Worm (Caenorhabditis elegans) whole organism, early embryonic: ENCODE data around the gene F01F1.2.

Experiments
- B0310.2 ChIP-seq: sonication (generic microtip); optimal IDR thresholded peaks from 2 replicates; lab custom pipeline; 2016; ENCODE audit warnings: mild to moderate bottlenecking, missing genetic modification characterization, missing compliant biosample characterization
- F13C5.2 ChIP-seq: sonication (generic microtip); optimal IDR thresholded peaks from 2 replicates; lab custom pipeline; 2017; ENCODE audit warnings: mild to moderate bottlenecking, missing genetic modification characterization, inconsistent platforms, missing compliant biosample characterization
- aly-1 ChIP-seq: sonication (generic microtip); optimal IDR thresholded peaks from 2 replicates; lab custom pipeline; 2016; ENCODE audit warnings: missing genetic modification characterization, missing compliant biosample characterization
- ama-1 ChIP-seq: fragments of 150-350 bp; optimal IDR thresholded peaks from 2 replicates; lab custom pipeline; 2014
- ceh-13 ChIP-seq: fragments of 200-800 bp; sonication (Bioruptor generic); optimal IDR thresholded peaks from 2 replicates; lab custom pipeline; 2018; ENCODE audit warnings: mild to moderate bottlenecking, missing genetic modification characterization, missing compliant biosample characterization
- ceh-36 ChIP-seq: sonication (generic microtip); optimal IDR thresholded peaks from 2 replicates; lab custom pipeline; 2016; ENCODE audit warnings: missing genetic modification characterization, inconsistent platforms, missing compliant biosample characterization
- ets-7 ChIP-seq: sonication (generic microtip); optimal IDR thresholded peaks from 2 replicates; lab custom pipeline; 2016; ENCODE audit warnings: missing genotype, missing genetic modification characterization, missing compliant biosample characterization
- flt-1 ChIP-seq: fragments of 200-800 bp; sonication (Bioruptor generic); IDR thresholded peaks from 2 replicates; pipeline ENCODE4 v1.3.6; 2022; ENCODE audit warnings: missing genetic modification characterization, missing compliant biosample characterization
- hmbx-1 ChIP-seq: sonication (generic microtip); optimal IDR thresholded peaks from 2 replicates; lab custom pipeline; 2016; ENCODE audit warnings: mild to moderate bottlenecking, missing genetic modification characterization, missing compliant biosample characterization
- hmg-4 ChIP-seq: fragments of 200-800 bp; sonication (Bioruptor generic); optimal IDR thresholded peaks from 2 replicates; lab custom pipeline; 2018; ENCODE audit warnings: mild to moderate bottlenecking, missing genetic modification characterization, missing compliant biosample characterization
- hnd-1 ChIP-seq: sonication (generic microtip); optimal IDR thresholded peaks from 2 replicates; lab custom pipeline; 2016; ENCODE audit warnings: missing genetic modification characterization, missing compliant biosample characterization
- pes-1 ChIP-seq: fragments of 200-800 bp; sonication (Bioruptor generic); IDR thresholded peaks from 2 replicates; pipeline ENCODE4 v1.3.6; 2022; ENCODE audit warnings: missing genetic modification reagents, missing genetic modification characterization, missing compliant biosample characterization
- scrt-1 ChIP-seq: fragments of 200-800 bp; sonication (Bioruptor generic); IDR thresholded peaks from 2 replicates; pipeline ENCODE4 v1.3.6; 2022; ENCODE audit warnings: missing genetic modification characterization, missing compliant biosample characterization
- sea-1 ChIP-seq: fragments of 200-800 bp; sonication (Bioruptor generic); conservative IDR thresholded peaks from 2 replicates; pipeline ENCODE4 v1.3.6; 2022; ENCODE audit warnings: missing genetic modification characterization, missing compliant biosample characterization
- tbx-11 ChIP-seq: fragments of 200-800 bp; sonication (Bioruptor generic); IDR thresholded peaks from 2 replicates; pipeline ENCODE4 v1.3.6; 2022; ENCODE audit warnings: missing genetic modification characterization, missing compliant biosample characterization
- tbx-37 ChIP-seq: fragments of 200-800 bp; sonication (Bioruptor generic); conservative IDR thresholded peaks from 2 replicates; pipeline ENCODE4 v1.3.6; 2022; ENCODE audit warnings: missing genetic modification reagents, missing genetic modification characterization, missing compliant biosample characterization
- tra-4 ChIP-seq: sonication (generic microtip); optimal IDR thresholded peaks from 2 replicates; lab custom pipeline; 2017; ENCODE audit warnings: missing genetic modification characterization, missing compliant biosample characterization

The F01F1.2 gene

ce11 chrIII:5876867-5877641, 1.3 kb upstream of the F01F1.2 start:
- no peak for TF ChIP-seq tra-4
- no peak for TF ChIP-seq sea-1 (GFP tag; lab: Robert Waterston, UW)
- no peak for TF ChIP-seq hmbx-1
- no peak for TF ChIP-seq ceh-13 (GFP tag; lab: Kevin White, UChicago)
- no peak for TF ChIP-seq ceh-36 (tag; lab: Kevin White, UChicago)

ce11 chrIII:5879291-5879968, 1.1 kb downstream of the F01F1.2 start, which contains the start of gene hpo-10:
Gene hpo-10 (plus strand): TSS chrIII:5879489.
- TF ChIP-seq scrt-1 (GFP tag; lab: Robert Waterston, UW) (no peak), tbx-11 (no peak), sea-1 (GFP tag; lab: Robert Waterston, UW) (no peak), ceh-36 (tag; lab: Kevin White, UChicago) (no peak), ceh-13 (GFP tag; lab: Kevin White, UChicago) (no peak), hnd-1 (no peak), ets-7 (no peak), hmbx-1 (no peak), pes-1 (GFP tag; lab: Robert Waterston, UW) (no peak)

- TF ChIP-seq ama-1 (lab: Kevin White, UChicago) = peak; percentile 14
- TF ChIP-seq hnd-1 = no peak
Measured at ce11 chrIII:5882284-5882683, 3.9 kb downstream of the F01F1.2 start.

ce11 chrIII:5882823-5883222, 4.5 kb downstream of the F01F1.2 start, which contains the start of gene F01F1.14:
Gene F01F1.14 (minus strand): TSS chrIII:5882923.
- no peak for TF ChIP-seq ama-1 (lab: Kevin White, UChicago)

ce11 chrIII:5883517-5883916, 5.2 kb downstream of the F01F1.2 start:
- no peak for TF ChIP-seq aly-1 (tag; lab: Kevin White, UChicago)
- no peak for TF ChIP-seq tra-4
- TF ChIP-seq scrt-1 (GFP tag; lab: Robert Waterston, UW) = no peak
- TF ChIP-seq hmbx-1 = no peak
- no peak for TF ChIP-seq B0310.2 (tag; lab: Kevin White, UChicago)
- no peak for TF ChIP-seq ceh-13 (GFP tag; lab: Kevin White, UChicago)
- no peak for TF ChIP-seq hnd-1

- TF ChIP-seq tra-4 (no peak), ceh-36 (tag; lab: Kevin White, UChicago) (no peak), tbx-37 (GFP tag; lab: Robert Waterston, UW) (no peak)
Measured at ce11 chrIII:5884007-5884406, 5.7 kb downstream of the F01F1.2 start, which contains the start of gene C28H8.5. Gene C28H8.5 (plus strand): TSS chrIII:5884307.

ce11 chrIII:5884459-5884858, 6.1 kb downstream of the F01F1.2 start:
- no peak for TF ChIP-seq flt-1
- TF ChIP-seq tbx-11 = no peak
- TF ChIP-seq ama-1 (lab: Kevin White, UChicago) = no peak
- no peak for TF ChIP-seq B0310.2 (tag; lab: Kevin White, UChicago)
- TF ChIP-seq ets-7 = no peak
- no peak for TF ChIP-seq pes-1 (GFP tag; lab: Robert Waterston, UW)
- no peak for TF ChIP-seq ceh-13 (GFP tag; lab: Kevin White, UChicago)
- no peak for TF ChIP-seq tra-4
- no peak for TF ChIP-seq scrt-1 (GFP tag; lab: Robert Waterston, UW)
- no peak for TF ChIP-seq hnd-1
- TF ChIP-seq aly-1 (tag; lab: Kevin White, UChicago) = no peak
- no peak for TF ChIP-seq hmbx-1

- TF ChIP-seq tbx-37 (GFP tag; lab: Robert Waterston, UW) (no peak), ama-1 (lab: Kevin White, UChicago) (no peak), tbx-11 (no peak), flt-1 (no peak), aly-1 (tag; lab: Kevin White, UChicago) (no peak), F13C5.2 (tag; lab: Kevin White, UChicago) (no peak), scrt-1 (GFP tag; lab: Robert Waterston, UW) (no peak), sea-1 (GFP tag; lab: Robert Waterston, UW) (no peak), ets-7 (no peak), hnd-1 (no peak), pes-1 (GFP tag; lab: Robert Waterston, UW) (no peak), ceh-36 (tag; lab: Kevin White, UChicago) (no peak), tra-4 (no peak), hmg-4 (GFP tag; lab: Kevin White, UChicago) (no peak), B0310.2 (tag; lab: Kevin White, UChicago) (no peak), hmbx-1 (no peak), ceh-13 (GFP tag; lab: Kevin White, UChicago) (no peak)
Measured at ce11 chrIII:5886893-5887292, 8.5 kb downstream of the F01F1.2 start, which contains the start of gene C28H8.7. Gene C28H8.7 (minus strand): TSS chrIII:5886993.
